Fruit fly (Drosophila melanogaster) whole organism, embryonic: ENCODE measurements around the gene pall.

ENCODE experiments used
- CG11695 ChIP-seq: fragments of 200-800 bp; sonication (Bioruptor generic); IDR thresholded peaks from 3 replicates; pipeline ENCODE4 v1.3.6; 2022; ENCODE audit warnings: missing biosample characterization, missing genetic modification characterization
- CG12659 ChIP-seq: fragments of 200-800 bp; sonication (Bioruptor generic); optimal IDR thresholded peaks from 3 replicates; lab custom pipeline; 2017; ENCODE audit warnings: mild to moderate bottlenecking, missing biosample characterization, missing genetic modification reagents, missing genetic modification characterization
- CG13296 ChIP-seq: fragments of 200-800 bp; sonication (Bioruptor generic); optimal IDR thresholded peaks from 3 replicates; lab custom pipeline; 2018; ENCODE audit warnings: missing biosample characterization, mild to moderate bottlenecking, missing genetic modification characterization
- CG14014 ChIP-seq: fragments of 200-800 bp; sonication (Bioruptor generic); IDR thresholded peaks from 2 replicates; pipeline ENCODE4 v1.3.6; 2022; ENCODE audit warnings: missing biosample characterization, missing genetic modification characterization
- CG14441 ChIP-seq: fragments of 200-800 bp; sonication (Bioruptor generic); IDR thresholded peaks from 2 replicates; pipeline ENCODE4 v1.3.6; 2022; ENCODE audit warnings: missing biosample characterization, missing genetic modification characterization
- CG15073 ChIP-seq: fragments of 200-800 bp; sonication (Bioruptor generic); optimal IDR thresholded peaks from 2 replicates; lab custom pipeline; 2016; ENCODE audit warnings: missing biosample characterization, missing genetic modification characterization
- CG1529 ChIP-seq: fragments of 200-800 bp; sonication (Bioruptor generic); optimal IDR thresholded peaks from 3 replicates; lab custom pipeline; 2018; ENCODE audit warnings: missing biosample characterization, missing genetic modification characterization
- CG16815 ChIP-seq: fragments of 200-800 bp; sonication (Bioruptor generic); optimal IDR thresholded peaks from 3 replicates; lab custom pipeline; 2017; ENCODE audit warnings: missing biosample characterization, mild to moderate bottlenecking, missing genetic modification characterization
- CG17186 ChIP-seq: fragments of 200-800 bp; sonication (Bioruptor generic); optimal IDR thresholded peaks from 3 replicates; lab custom pipeline; 2017; ENCODE audit warnings: missing biosample characterization, missing genetic modification reagents, missing genetic modification characterization
- CG17328 ChIP-seq: fragments of 200-800 bp; sonication (Bioruptor generic); IDR thresholded peaks from 2 replicates; pipeline ENCODE4 v1.3.6; 2022; ENCODE audit warnings: missing biosample characterization, missing genetic modification characterization
- CG17361 ChIP-seq: fragments of 200-800 bp; sonication (Bioruptor generic); IDR thresholded peaks from 3 replicates; pipeline ENCODE4 v1.3.6; 2022; ENCODE audit warnings: missing biosample characterization, missing genetic modification characterization
- CG18011 ChIP-seq: fragments of 200-800 bp; sonication (Bioruptor generic); optimal IDR thresholded peaks from 2 replicates; lab custom pipeline; 2017; ENCODE audit warnings: missing biosample characterization, missing genetic modification characterization, mild to moderate bottlenecking, moderate library complexity, missing genotype
- CG18262 ChIP-seq: fragments of 200-800 bp; optimal IDR thresholded peaks from 3 replicates; lab custom pipeline; 2019; ENCODE audit warnings: missing biosample characterization, mild to moderate bottlenecking, missing genetic modification characterization, moderate library complexity
- CG18599 ChIP-seq: fragments of 200-800 bp; sonication (Bioruptor generic); optimal IDR thresholded peaks from 3 replicates; lab custom pipeline; 2017; ENCODE audit warnings: missing biosample characterization, missing genetic modification characterization, mild to moderate bottlenecking, moderate library complexity, missing genetic modification reagents
- CG30431 ChIP-seq: fragments of 200-800 bp; sonication (Bioruptor generic); optimal IDR thresholded peaks from 2 replicates; lab custom pipeline; 2017; ENCODE audit warnings: missing biosample characterization, missing genetic modification characterization
- CG31388 ChIP-seq: fragments of 200-800 bp; sonication (Bioruptor generic); optimal IDR thresholded peaks from 2 replicates; lab custom pipeline; 2016; ENCODE audit warnings: missing biosample characterization, missing genetic modification characterization
- CG32767 ChIP-seq: fragments of 200-800 bp; sonication (Bioruptor generic); IDR thresholded peaks from 2 replicates; pipeline ENCODE4 v1.3.6; 2022; ENCODE audit warnings: missing biosample characterization, missing genetic modification characterization
- CG3281 ChIP-seq: fragments of 200-800 bp; sonication (Bioruptor generic); optimal IDR thresholded peaks from 3 replicates; lab custom pipeline; 2017; ENCODE audit warnings: missing biosample characterization, mild to moderate bottlenecking, missing genetic modification characterization
- CG4360 ChIP-seq: fragments of 200-800 bp; sonication (Bioruptor generic); IDR thresholded peaks from 2 replicates; pipeline ENCODE4 v1.3.6; 2022; ENCODE audit warnings: missing biosample characterization, missing genetic modification characterization
- CG43689 ChIP-seq: fragments of 200-800 bp; sonication (Bioruptor generic); IDR thresholded peaks from 2 replicates; pipeline ENCODE4 v1.3.6; 2022; ENCODE audit warnings: missing biosample characterization, missing genetic modification characterization
- CG4424 ChIP-seq: fragments of 200-800 bp; sonication (Bioruptor generic); optimal IDR thresholded peaks from 3 replicates; lab custom pipeline; 2016; ENCODE audit warnings: missing biosample characterization, missing genetic modification characterization
- CG5953 ChIP-seq: fragments of 200-800 bp; sonication (Bioruptor generic); IDR thresholded peaks from 2 replicates; pipeline ENCODE4 v1.3.6; 2022; ENCODE audit warnings: missing biosample characterization, missing genetic modification characterization
- CG6791 ChIP-seq: fragments of 200-800 bp; sonication (Bioruptor generic); IDR thresholded peaks from 3 replicates; pipeline ENCODE4 v1.3.6; 2022; ENCODE audit warnings: missing biosample characterization, missing genetic modification characterization; ENCODE audit not compliant: partially characterized antibody
- CG7357 ChIP-seq: fragments of 200-800 bp; sonication (Bioruptor generic); IDR thresholded peaks from 3 replicates; pipeline ENCODE4 v1.3.6; 2022; ENCODE audit warnings: missing biosample characterization, missing genetic modification characterization
- CG7928 ChIP-seq: fragments of 200-800 bp; sonication (Bioruptor generic); optimal IDR thresholded peaks from 2 replicates; lab custom pipeline; 2017; ENCODE audit warnings: missing biosample characterization, mild to moderate bottlenecking, missing genetic modification characterization
- CG8290 ChIP-seq, 3 experiments: fragments of 200-800 bp; sonication (Bioruptor generic); optimal IDR thresholded peaks; 2 replicates each; lab custom pipeline; 2016 to 2019; ENCODE audit warnings: missing biosample characterization in 3 of 3, missing genetic modification characterization in 3 of 3, mild to moderate bottlenecking in 2 of 3, moderate library complexity in 1 of 3
- Dad ChIP-seq: fragments of 200-800 bp; sonication (Bioruptor generic); optimal IDR thresholded peaks from 3 replicates; lab custom pipeline; 2016; ENCODE audit warnings: missing biosample characterization, missing genetic modification characterization
- Dip3 ChIP-seq: fragments of 200-800 bp; sonication (Bioruptor generic); optimal IDR thresholded peaks from 3 replicates; lab custom pipeline; 2016; ENCODE audit warnings: missing biosample characterization, missing genetic modification characterization
- HLHmδ ChIP-seq: fragments of 200-800 bp; sonication (Bioruptor generic); optimal IDR thresholded peaks from 2 replicates; lab custom pipeline; 2018; ENCODE audit warnings: missing biosample characterization, mild to moderate bottlenecking, missing genetic modification characterization, moderate library complexity
- Lhr ChIP-seq: fragments of 200-800 bp; sonication (Bioruptor generic); optimal IDR thresholded peaks from 3 replicates; lab custom pipeline; 2017; ENCODE audit warnings: mild to moderate bottlenecking, missing biosample characterization, missing genetic modification reagents, missing genetic modification characterization
- Lpt ChIP-seq: fragments of >200 bp; optimal IDR thresholded peaks from 2 replicates; lab custom pipeline; 2018; ENCODE audit warnings: missing biosample characterization, missing genetic modification characterization
- Med ChIP-seq: fragments of 200-800 bp; sonication (Bioruptor generic); peaks from one replicate; lab custom pipeline; 2016; ENCODE audit warnings: missing biosample characterization, missing genetic modification characterization, mild to moderate bottlenecking, inconsistent platforms, moderate library complexity
- NK7.1 ChIP-seq: fragments of 200-800 bp; sonication (Bioruptor generic); optimal IDR thresholded peaks from 3 replicates; lab custom pipeline; 2016; ENCODE audit warnings: missing biosample characterization, missing genetic modification characterization
- Nf-YC ChIP-seq: fragments of 200-800 bp; optimal IDR thresholded peaks from 3 replicates; lab custom pipeline; 2019; ENCODE audit warnings: missing biosample characterization, mild to moderate bottlenecking, missing genetic modification characterization, moderate library complexity
- Rx ChIP-seq: fragments of 200-800 bp; sonication (Bioruptor generic); IDR thresholded peaks from 2 replicates; pipeline ENCODE4 v1.3.6; 2022; ENCODE audit warnings: missing biosample characterization, missing genetic modification characterization
- Spps ChIP-seq: fragments of 200-800 bp; sonication (Bioruptor generic); optimal IDR thresholded peaks from 2 replicates; lab custom pipeline; 2018; ENCODE audit warnings: missing biosample characterization, mild to moderate bottlenecking, missing genetic modification characterization
- Xrp1 ChIP-seq: fragments of 200-800 bp; sonication (Bioruptor generic); IDR thresholded peaks from 2 replicates; pipeline ENCODE4 v1.3.6; 2022; ENCODE audit warnings: missing biosample characterization, missing genetic modification characterization
- ash1 ChIP-seq: fragments of 200-800 bp; sonication (Bioruptor generic); optimal IDR thresholded peaks from 2 replicates; lab custom pipeline; 2018; ENCODE audit warnings: missing biosample characterization, mild to moderate bottlenecking, missing genetic modification characterization
- cad ChIP-seq: fragments of >200 bp; optimal IDR thresholded peaks from 2 replicates; lab custom pipeline; 2017; ENCODE audit warnings: missing biosample characterization, missing genetic modification characterization
- caup ChIP-seq: fragments of 200-800 bp; sonication (Bioruptor generic); optimal IDR thresholded peaks from 3 replicates; lab custom pipeline; 2017; ENCODE audit warnings: missing biosample characterization, mild to moderate bottlenecking, missing genetic modification characterization, moderate library complexity; ENCODE audit not compliant: severe bottlenecking
- danr ChIP-seq: fragments of 200-800 bp; sonication (Bioruptor generic); IDR thresholded peaks from 2 replicates; pipeline ENCODE4 v1.3.6; 2022; ENCODE audit warnings: missing biosample characterization, missing genetic modification characterization
- grau ChIP-seq: fragments of 200-800 bp; optimal IDR thresholded peaks from 3 replicates; lab custom pipeline; 2019; ENCODE audit warnings: missing biosample characterization, mild to moderate bottlenecking, missing genetic modification characterization, moderate library complexity
- insv ChIP-seq, 2 experiments: fragments of 200-800 bp; sonication (Bioruptor generic); optimal IDR thresholded peaks; 3 replicates each; lab custom pipeline; 2016 to 2018; ENCODE audit warnings: missing biosample characterization in 2 of 2, missing genetic modification characterization in 2 of 2
- kah ChIP-seq: fragments of 200-800 bp; sonication (Bioruptor generic); optimal IDR thresholded peaks from 2 replicates; lab custom pipeline; 2018; ENCODE audit warnings: missing biosample characterization, mild to moderate bottlenecking, missing genetic modification characterization
- mirr ChIP-seq: fragments of 200-800 bp; sonication (Bioruptor generic); optimal IDR thresholded peaks from 3 replicates; lab custom pipeline; 2018; ENCODE audit warnings: missing biosample characterization, mild to moderate bottlenecking, missing genetic modification characterization
- mld ChIP-seq: fragments of 200-800 bp; sonication (Bioruptor generic); IDR thresholded peaks from 3 replicates; pipeline ENCODE4 v1.3.6; 2022; ENCODE audit warnings: missing biosample characterization, missing genetic modification characterization; ENCODE audit not compliant: partially characterized antibody
- nmo ChIP-seq: fragments of 200-800 bp; sonication (Bioruptor generic); optimal IDR thresholded peaks from 2 replicates; lab custom pipeline; 2018; ENCODE audit warnings: missing biosample characterization, mild to moderate bottlenecking, missing genetic modification characterization, moderate library complexity
- row ChIP-seq: fragments of 200-800 bp; sonication (Bioruptor generic); IDR thresholded peaks from 3 replicates; pipeline ENCODE4 v1.3.6; 2022; ENCODE audit warnings: missing biosample characterization, missing genetic modification characterization
- scrt ChIP-seq: fragments of 200-800 bp; sonication (Bioruptor generic); optimal IDR thresholded peaks from 2 replicates; lab custom pipeline; 2018; ENCODE audit warnings: missing biosample characterization, mild to moderate bottlenecking, missing genetic modification characterization, moderate library complexity
- sisA ChIP-seq: fragments of 200-800 bp; sonication (Bioruptor generic); IDR thresholded peaks from 2 replicates; pipeline ENCODE4 v1.3.6; 2022; ENCODE audit warnings: missing biosample characterization, missing genetic modification characterization
- so ChIP-seq: fragments of 200-800 bp; sonication (Bioruptor generic); IDR thresholded peaks from 3 replicates; pipeline ENCODE4 v1.3.6; 2022; ENCODE audit warnings: missing biosample characterization, missing genetic modification characterization

pall gene

dm6 chr3L:9508653-9509036, 21.1 kb upstream of the pall start (continued):
- no peak for TF ChIP-seq CG1529 (GFP tag; lab: Kevin White, UChicago)
- no peak for TF ChIP-seq CG17186 (GFP tag; lab: Kevin White, UChicago)
- TF ChIP-seq CG17328 (GFP tag; lab: Robert Waterston, UW), result peak; percentile 61
- no peak for TF ChIP-seq Dad
- no peak for TF ChIP-seq CG5953 (GFP tag; lab: Robert Waterston, UW)
- peak; percentile 83 for TF ChIP-seq CG18262
- TF ChIP-seq CG4360 (GFP tag; lab: Robert Waterston, UW), result no peak
- no peak for TF ChIP-seq CG12659 (GFP tag; lab: Kevin White, UChicago)
- peak; percentile 38 for TF ChIP-seq Spps
- TF ChIP-seq so (GFP tag; lab: Robert Waterston, UW), result no peak
- no peak for TF ChIP-seq CG7928 (GFP tag; lab: Kevin White, UChicago)
- no peak for TF ChIP-seq insv (GFP tag; optimal IDR thresholded peaks at IDR 0.05; lab: Kevin White, UChicago)
- TF ChIP-seq Rx (GFP tag; lab: Robert Waterston, UW), result 0 out of 2 replicates have a peak, but pooled peaks have one; percentile 14
- no peak for TF ChIP-seq mld (GFP tag; lab: Robert Waterston, UW)
- no peak for TF ChIP-seq kah (GFP tag; lab: Kevin White, UChicago)
- no peak for TF ChIP-seq CG31388 (GFP tag; lab: Kevin White, UChicago)
- no peak for TF ChIP-seq CG32767
- TF ChIP-seq CG11695 (GFP tag; lab: Robert Waterston, UW), result 0 out of 3 replicates have a peak, but pooled peaks have one; percentile 13
- TF ChIP-seq scrt, result peak; percentile 31
- no peak for TF ChIP-seq CG15073
- peak; percentile 37 for TF ChIP-seq CG18599 (GFP tag; lab: Kevin White, UChicago)
- no peak for TF ChIP-seq cad
- TF ChIP-seq grau, result peak; percentile 61
- TF ChIP-seq Dip3 (GFP tag; lab: Kevin White, UChicago), result no peak
- no peak for TF ChIP-seq mirr
- no peak for TF ChIP-seq CG8290 (GFP tag; optimal IDR thresholded peaks at IDR 0.05; lab: Kevin White, UChicago)
- no peak for TF ChIP-seq CG8290 (tag; optimal IDR thresholded peaks at IDR 0.05; lab: Kevin White, UChicago)
- no peak for TF ChIP-seq ash1 (GFP tag; lab: Kevin White, UChicago)
- TF ChIP-seq CG17361 (GFP tag; lab: Robert Waterston, UW), result peak; percentile 74
- TF ChIP-seq NK7.1, result no peak
- TF ChIP-seq CG4424 (GFP tag; lab: Kevin White, UChicago), result peak; percentile 29
- TF ChIP-seq Med (GFP tag; lab: Kevin White, UChicago), result no peak
- no peak for TF ChIP-seq CG6791 (GFP tag; lab: Robert Waterston, UW)
- TF ChIP-seq CG18011 (GFP tag; lab: Kevin White, UChicago), result no peak
- TF ChIP-seq danr (GFP tag; lab: Robert Waterston, UW), result no peak
- no peak for TF ChIP-seq CG30431 (GFP tag; lab: Kevin White, UChicago)
- TF ChIP-seq CG16815 (GFP tag; lab: Kevin White, UChicago), result peak; percentile 30
- peak; percentile 34 for TF ChIP-seq Nf-YC (tag; lab: Kevin White, UChicago)
- no peak for TF ChIP-seq CG14014 (GFP tag; lab: Robert Waterston, UW)
- no peak for TF ChIP-seq Lhr (GFP tag; lab: Kevin White, UChicago)
- TF ChIP-seq CG13296 (GFP tag; lab: Kevin White, UChicago), result peak; percentile 51
- TF ChIP-seq sisA, result no peak
- peak; percentile 43 for TF ChIP-seq caup (GFP tag; lab: Kevin White, UChicago)
- no peak for TF ChIP-seq HLHmδ
- TF ChIP-seq CG14441, result 0 out of 2 replicates have a peak, but pooled peaks have one; percentile 5
- TF ChIP-seq CG3281 (GFP tag; lab: Kevin White, UChicago), result no peak
- TF ChIP-seq Lpt (GFP tag; lab: Kevin White, UChicago), result no peak
- TF ChIP-seq nmo, result peak; percentile 71
- no peak; the same call in 2 of the 3 replicates for TF ChIP-seq CG7357 (GFP tag; lab: Robert Waterston, UW)
- TF ChIP-seq row (GFP tag; lab: Robert Waterston, UW), result peak; percentile 90
- peak; percentile 81 for TF ChIP-seq Xrp1 (GFP tag; lab: Robert Waterston, UW)
- TF ChIP-seq CG43689 (GFP tag; lab: Robert Waterston, UW), result no peak
